Worm (Caenorhabditis elegans): ENCODE results near the gene ZK938.12.

DNA sequence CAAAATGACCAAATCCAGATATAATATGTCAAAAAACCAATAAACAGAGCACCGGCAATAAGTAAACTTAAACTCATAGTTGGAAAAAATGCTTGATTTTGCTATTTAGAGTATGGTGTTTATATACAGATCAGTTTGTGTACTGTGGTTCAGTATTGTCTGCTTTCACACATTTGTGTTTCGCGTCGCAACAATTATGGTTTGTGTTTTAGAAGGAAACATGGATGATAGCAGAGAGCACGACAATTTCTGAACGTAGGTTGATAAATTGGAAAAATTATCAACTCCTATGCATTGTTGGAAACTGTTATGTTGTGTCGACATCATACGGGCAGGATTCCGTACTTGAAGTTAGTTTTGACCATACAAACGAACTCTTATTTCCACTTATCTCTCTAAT lies 33.5 kb upstream of the ZK938.12 start, which contains the start of gene cyp-13A4:
- TF ChIP-seq nhr-23 (tag; optimal IDR thresholded peaks at IDR 0.05), result no peak
- TF ChIP-seq ztf-11 (tag; optimal IDR thresholded peaks at IDR 0.05), result no peak
- no peak for TF ChIP-seq egl-27 (tag; optimal IDR thresholded peaks at IDR 0.05)

All from whole organism, L3 larva.